Worm (Caenorhabditis elegans) whole organism, early embryonic: ENCODE data around the gene Y54G2A.11.

ENCODE experiments used
- B0310.2 ChIP-seq: sonication (generic microtip); optimal IDR thresholded peaks from 2 replicates; lab custom pipeline; 2016; ENCODE audit warnings: mild to moderate bottlenecking, missing genetic modification characterization, missing compliant biosample characterization
- F13C5.2 ChIP-seq: sonication (generic microtip); optimal IDR thresholded peaks from 2 replicates; lab custom pipeline; 2017; ENCODE audit warnings: mild to moderate bottlenecking, missing genetic modification characterization, inconsistent platforms, missing compliant biosample characterization
- aly-1 ChIP-seq: sonication (generic microtip); optimal IDR thresholded peaks from 2 replicates; lab custom pipeline; 2016; ENCODE audit warnings: missing genetic modification characterization, missing compliant biosample characterization
- ama-1 ChIP-seq: fragments of 150-350 bp; optimal IDR thresholded peaks from 2 replicates; lab custom pipeline; 2014
- ceh-13 ChIP-seq: fragments of 200-800 bp; sonication (Bioruptor generic); optimal IDR thresholded peaks from 2 replicates; lab custom pipeline; 2018; ENCODE audit warnings: mild to moderate bottlenecking, missing genetic modification characterization, missing compliant biosample characterization
- ceh-36 ChIP-seq: sonication (generic microtip); optimal IDR thresholded peaks from 2 replicates; lab custom pipeline; 2016; ENCODE audit warnings: missing genetic modification characterization, inconsistent platforms, missing compliant biosample characterization
- ets-7 ChIP-seq: sonication (generic microtip); optimal IDR thresholded peaks from 2 replicates; lab custom pipeline; 2016; ENCODE audit warnings: missing genotype, missing genetic modification characterization, missing compliant biosample characterization
- flt-1 ChIP-seq: fragments of 200-800 bp; sonication (Bioruptor generic); IDR thresholded peaks from 2 replicates; pipeline ENCODE4 v1.3.6; 2022; ENCODE audit warnings: missing genetic modification characterization, missing compliant biosample characterization
- hmbx-1 ChIP-seq: sonication (generic microtip); optimal IDR thresholded peaks from 2 replicates; lab custom pipeline; 2016; ENCODE audit warnings: mild to moderate bottlenecking, missing genetic modification characterization, missing compliant biosample characterization
- hmg-4 ChIP-seq: fragments of 200-800 bp; sonication (Bioruptor generic); optimal IDR thresholded peaks from 2 replicates; lab custom pipeline; 2018; ENCODE audit warnings: mild to moderate bottlenecking, missing genetic modification characterization, missing compliant biosample characterization
- hnd-1 ChIP-seq: sonication (generic microtip); optimal IDR thresholded peaks from 2 replicates; lab custom pipeline; 2016; ENCODE audit warnings: missing genetic modification characterization, missing compliant biosample characterization
- pes-1 ChIP-seq: fragments of 200-800 bp; sonication (Bioruptor generic); IDR thresholded peaks from 2 replicates; pipeline ENCODE4 v1.3.6; 2022; ENCODE audit warnings: missing genetic modification reagents, missing genetic modification characterization, missing compliant biosample characterization
- scrt-1 ChIP-seq: fragments of 200-800 bp; sonication (Bioruptor generic); IDR thresholded peaks from 2 replicates; pipeline ENCODE4 v1.3.6; 2022; ENCODE audit warnings: missing genetic modification characterization, missing compliant biosample characterization
- sea-1 ChIP-seq: fragments of 200-800 bp; sonication (Bioruptor generic); conservative IDR thresholded peaks from 2 replicates; pipeline ENCODE4 v1.3.6; 2022; ENCODE audit warnings: missing genetic modification characterization, missing compliant biosample characterization
- tbx-11 ChIP-seq: fragments of 200-800 bp; sonication (Bioruptor generic); IDR thresholded peaks from 2 replicates; pipeline ENCODE4 v1.3.6; 2022; ENCODE audit warnings: missing genetic modification characterization, missing compliant biosample characterization
- tbx-37 ChIP-seq: fragments of 200-800 bp; sonication (Bioruptor generic); conservative IDR thresholded peaks from 2 replicates; pipeline ENCODE4 v1.3.6; 2022; ENCODE audit warnings: missing genetic modification reagents, missing genetic modification characterization, missing compliant biosample characterization
- tra-4 ChIP-seq: sonication (generic microtip); optimal IDR thresholded peaks from 2 replicates; lab custom pipeline; 2017; ENCODE audit warnings: missing genetic modification characterization, missing compliant biosample characterization

Gene Y54G2A.11

DNA sequence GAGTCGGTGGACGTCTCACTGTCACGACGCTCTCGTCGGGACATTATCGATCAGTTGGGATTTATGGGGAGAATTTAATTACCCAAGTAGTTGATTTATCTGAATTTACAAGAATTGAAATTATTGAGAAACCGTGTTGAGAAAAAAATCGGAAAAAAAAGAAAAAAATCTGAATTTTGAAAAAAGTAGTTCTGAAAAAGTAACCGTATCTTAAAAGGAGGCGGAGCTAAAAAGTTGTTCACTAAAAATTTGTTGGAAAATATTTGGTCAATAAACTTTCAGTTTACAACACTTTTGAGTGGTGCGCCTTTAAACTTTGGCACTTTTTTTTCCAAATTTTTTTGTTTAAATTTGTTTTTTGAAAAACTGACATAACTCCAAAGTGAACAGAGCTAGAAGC is at the start of gene Y54G2A.11:
Gene Y54G2A.11, minus strand, starts transcription at position 101 of the 400 bp plus-strand sequence.
- TF ChIP-seq hnd-1 (tag; lab: Kevin White, UChicago) = no peak
- no peak for TF ChIP-seq hmg-4 (GFP tag; lab: Kevin White, UChicago)
- no peak for TF ChIP-seq tbx-11 (GFP tag; lab: Robert Waterston, UW)
- no peak for TF ChIP-seq F13C5.2 (tag; lab: Kevin White, UChicago)
- TF ChIP-seq sea-1 (GFP tag; lab: Robert Waterston, UW) = no peak
- no peak for TF ChIP-seq flt-1 (GFP tag; lab: Robert Waterston, UW)
- no peak for TF ChIP-seq ets-7
- TF ChIP-seq ceh-36 (tag; lab: Kevin White, UChicago) = no peak
- TF ChIP-seq tra-4 (tag; lab: Kevin White, UChicago) = no peak
- TF ChIP-seq scrt-1 = no peak
- no peak for TF ChIP-seq ama-1
- TF ChIP-seq ceh-13 (GFP tag; lab: Kevin White, UChicago) = no peak
- no peak for TF ChIP-seq tbx-37 (GFP tag; lab: Robert Waterston, UW)
- no peak for TF ChIP-seq B0310.2 (tag; lab: Kevin White, UChicago)
- TF ChIP-seq pes-1 = no peak
- TF ChIP-seq aly-1 = no peak

DNA sequence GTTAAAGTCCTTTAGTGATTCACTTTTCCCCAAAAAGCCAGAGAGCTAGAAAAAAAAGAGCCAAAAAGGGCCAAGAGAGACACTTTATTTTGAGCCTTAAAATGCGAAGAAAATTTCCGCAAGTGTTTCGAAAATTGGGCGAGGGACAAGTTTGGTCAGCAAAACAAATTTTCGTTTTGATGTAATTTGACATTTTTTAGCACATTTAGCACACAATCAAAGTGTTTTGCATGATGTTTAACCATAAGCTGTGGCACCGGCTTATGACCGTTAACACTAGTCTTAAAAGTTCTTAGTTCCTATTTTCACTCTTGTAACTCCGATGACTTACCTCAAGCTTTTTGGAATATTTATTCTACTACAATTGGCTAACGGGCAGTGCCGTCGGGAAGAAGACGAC is 48.8 kb upstream of the Y54G2A.11 start, which contains the start of gene Y54G2A.37:
Gene Y54G2A.37, plus strand, starts transcription at position 301 of the 400 bp plus-strand sequence.
- no peak for TF ChIP-seq ceh-13 (GFP tag; lab: Kevin White, UChicago)
- TF ChIP-seq F13C5.2 (tag; lab: Kevin White, UChicago) = no peak

DNA sequence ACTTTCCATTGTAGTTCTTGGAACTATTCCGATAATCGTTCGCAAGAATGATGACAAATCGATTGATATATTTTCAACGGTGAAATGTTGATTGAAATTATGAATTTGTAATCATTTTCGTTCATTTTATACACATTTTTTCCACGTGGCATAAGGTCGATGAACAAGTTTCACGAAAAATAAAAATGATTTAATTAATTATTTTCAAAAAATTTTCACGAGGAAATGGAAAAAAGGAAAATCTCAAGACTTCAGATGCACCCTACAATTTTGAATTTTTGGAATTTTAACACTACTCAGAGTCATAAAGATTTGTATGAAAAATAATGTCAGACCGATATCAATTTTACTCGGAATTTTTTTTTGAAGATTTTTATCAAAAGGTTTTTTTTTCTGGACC is 48.0 kb upstream of the Y54G2A.11 start, which contains the start of gene Y54G2A.13:
Gene Y54G2A.13, minus strand, starts transcription at position 101 of the 400 bp plus-strand sequence.
- TF ChIP-seq F13C5.2 (tag; lab: Kevin White, UChicago) (no peak), ama-1 (no peak), pes-1 (no peak), hnd-1 (tag; lab: Kevin White, UChicago) (no peak), flt-1 (GFP tag; lab: Robert Waterston, UW) (no peak), scrt-1 (no peak), B0310.2 (tag; lab: Kevin White, UChicago) (no peak), sea-1 (GFP tag; lab: Robert Waterston, UW) (no peak), hmbx-1 (tag; lab: Kevin White, UChicago) (no peak), tra-4 (tag; lab: Kevin White, UChicago) (no peak), tbx-37 (GFP tag; lab: Robert Waterston, UW) (no peak), ceh-36 (tag; lab: Kevin White, UChicago) (no peak)

DNA sequence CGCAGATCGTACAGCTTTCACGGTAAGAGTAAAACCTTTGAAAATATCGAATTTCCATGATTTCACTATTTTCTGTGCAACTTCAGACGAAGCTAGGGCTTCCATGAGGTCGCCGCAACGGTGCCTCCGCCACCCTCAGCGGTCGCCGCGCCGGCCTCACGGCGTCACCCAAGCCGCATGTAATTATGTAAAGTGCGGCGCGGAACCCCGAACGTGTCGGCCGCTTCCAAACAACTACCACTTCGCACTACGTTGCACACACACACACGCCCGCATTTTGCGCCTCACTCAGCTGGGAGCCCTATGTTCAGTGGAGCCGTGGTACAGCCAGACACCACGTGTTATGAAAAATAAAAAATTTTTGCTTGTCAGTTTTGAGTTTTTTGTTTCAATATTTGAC is 45.4 kb upstream of the Y54G2A.11 start:
- no peak for TF ChIP-seq ceh-36 (tag; lab: Kevin White, UChicago)
- no peak for TF ChIP-seq aly-1
- TF ChIP-seq hnd-1 (tag; lab: Kevin White, UChicago) = no peak
- TF ChIP-seq scrt-1 = no peak
- TF ChIP-seq flt-1 (GFP tag; lab: Robert Waterston, UW) = no peak
- TF ChIP-seq ama-1 = no peak
- TF ChIP-seq tbx-37 (GFP tag; lab: Robert Waterston, UW) = no peak
- TF ChIP-seq hmg-4 (GFP tag; lab: Kevin White, UChicago) = no peak
- no peak for TF ChIP-seq B0310.2 (tag; lab: Kevin White, UChicago)
- TF ChIP-seq sea-1 (GFP tag; lab: Robert Waterston, UW) = no peak
- TF ChIP-seq pes-1 = no peak
- TF ChIP-seq tra-4 (tag; lab: Kevin White, UChicago) = no peak
- TF ChIP-seq ets-7 = no peak

DNA sequence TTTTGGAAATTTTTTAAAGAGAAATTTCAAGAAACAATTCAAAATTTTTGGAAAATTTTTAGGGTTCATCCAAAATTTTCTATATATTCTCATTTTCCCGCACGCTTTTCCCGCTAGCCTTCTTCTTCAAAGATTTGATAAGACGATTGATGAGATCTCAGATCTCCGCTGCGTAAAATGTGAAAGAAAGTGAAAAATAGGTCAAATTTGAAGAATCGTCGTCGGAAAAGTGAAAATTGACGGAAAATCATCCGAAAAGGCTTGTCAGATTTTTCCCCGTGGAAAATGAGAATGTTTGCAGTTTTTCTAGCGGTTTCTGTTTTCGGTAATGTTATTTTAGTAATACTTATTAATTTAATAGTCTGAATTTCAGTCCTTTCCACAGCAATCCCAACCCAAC is 37.6 kb upstream of the Y54G2A.11 start, which contains the start of gene Y54G2A.76:
Gene Y54G2A.76, plus strand, starts transcription at position 203 of the 400 bp plus-strand sequence.
- TF ChIP-seq scrt-1 (no peak), B0310.2 (tag; lab: Kevin White, UChicago) (no peak), ets-7 (no peak), hmbx-1 (tag; lab: Kevin White, UChicago) (no peak), sea-1 (GFP tag; lab: Robert Waterston, UW) (no peak), ama-1 (no peak), flt-1 (GFP tag; lab: Robert Waterston, UW) (no peak), tra-4 (tag; lab: Kevin White, UChicago) (no peak)

DNA sequence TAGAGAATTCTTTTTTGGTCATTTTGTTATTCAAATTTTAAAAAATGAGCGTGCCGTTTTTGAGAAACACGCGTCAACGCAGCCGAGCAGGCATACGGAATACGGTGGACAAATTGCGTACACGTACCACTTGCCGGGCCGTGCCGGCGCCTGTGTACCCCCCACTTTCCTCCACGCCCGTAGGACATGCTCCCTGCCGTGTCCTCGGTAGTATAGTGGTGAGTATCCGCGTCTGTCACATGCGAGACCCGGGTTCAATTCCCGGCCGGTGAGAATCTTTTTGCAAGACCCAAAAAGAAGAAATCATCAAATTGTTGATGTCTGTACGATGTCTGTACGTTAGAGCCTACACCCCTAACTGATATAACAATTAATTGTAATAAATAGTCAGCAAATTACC is 36.6 kb upstream of the Y54G2A.11 start:
- TF ChIP-seq pes-1 (0 out of 2 replicates have a peak, but pooled peaks have one; percentile 22), ceh-13 (GFP tag; lab: Kevin White, UChicago) (no peak), ceh-36 (tag; lab: Kevin White, UChicago) (no peak), ama-1 (no peak), hnd-1 (tag; lab: Kevin White, UChicago) (no peak), tra-4 (tag; lab: Kevin White, UChicago) (no peak), flt-1 (GFP tag; lab: Robert Waterston, UW) (0 out of 2 replicates have a peak, but pooled peaks have one; percentile 27), F13C5.2 (tag; lab: Kevin White, UChicago) (no peak), B0310.2 (tag; lab: Kevin White, UChicago) (no peak), tbx-37 (GFP tag; lab: Robert Waterston, UW) (no peak), hmg-4 (GFP tag; lab: Kevin White, UChicago) (no peak), sea-1 (GFP tag; lab: Robert Waterston, UW) (no peak), tbx-11 (GFP tag; lab: Robert Waterston, UW) (no peak), aly-1 (no peak), ets-7 (no peak), hmbx-1 (tag; lab: Kevin White, UChicago) (no peak), scrt-1 (peak; percentile 42; the same call in 1 of the 2 replicates)

DNA sequence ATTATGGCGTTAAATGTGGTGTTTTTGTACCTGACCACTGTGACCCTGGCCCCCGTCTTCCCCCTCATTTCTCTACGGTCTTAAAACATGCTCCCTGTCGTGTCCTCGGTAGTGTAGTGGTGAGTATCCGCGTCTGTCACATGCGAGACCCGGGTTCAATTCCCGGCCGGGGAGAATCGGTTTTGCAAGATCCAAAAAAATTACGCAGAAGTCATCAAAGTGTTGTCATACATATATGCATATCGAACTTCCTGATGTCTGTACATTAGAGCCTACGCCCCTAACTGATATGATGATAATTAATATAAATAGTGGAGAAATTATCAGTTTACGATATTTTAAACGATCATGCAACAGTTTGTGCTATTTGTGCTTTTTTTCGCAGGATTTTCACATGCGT is 33.9 kb upstream of the Y54G2A.11 start, which contains the start of gene Y54G2A.45:
Gene Y54G2A.45, plus strand, starts transcription at position 333 of the 400 bp plus-strand sequence.
- peak; percentile 37 for TF ChIP-seq ets-7
- peak; percentile 81 for TF ChIP-seq B0310.2 (tag; lab: Kevin White, UChicago)
- peak; percentile 88 for TF ChIP-seq sea-1 (GFP tag; lab: Robert Waterston, UW)
- peak; percentile 80 for TF ChIP-seq ceh-13 (GFP tag; lab: Kevin White, UChicago)
- no peak for TF ChIP-seq ama-1
- peak; percentile 64; the same call in 1 of the 2 replicates for TF ChIP-seq tbx-37 (GFP tag; lab: Robert Waterston, UW)
- TF ChIP-seq F13C5.2 (tag; lab: Kevin White, UChicago) = no peak
- TF ChIP-seq flt-1 (GFP tag; lab: Robert Waterston, UW) = peak; percentile 85
- peak; percentile 82 for TF ChIP-seq scrt-1
- peak; percentile 30 for TF ChIP-seq tra-4 (tag; lab: Kevin White, UChicago)
- TF ChIP-seq hmg-4 (GFP tag; lab: Kevin White, UChicago) = peak; percentile 87
- TF ChIP-seq ceh-36 (tag; lab: Kevin White, UChicago) = peak; percentile 67
- TF ChIP-seq hmbx-1 (tag; lab: Kevin White, UChicago) = peak; percentile 49
- TF ChIP-seq tbx-11 (GFP tag; lab: Robert Waterston, UW) = peak; percentile 81
- peak; percentile 69 for TF ChIP-seq hnd-1 (tag; lab: Kevin White, UChicago)
- TF ChIP-seq aly-1 = peak; percentile 65
- TF ChIP-seq pes-1 = peak; percentile 88
